Fruit fly (Drosophila melanogaster): Measurements from ENCODE around the gene Sod1.

Gene Sod1

dm6 chr3L:11064689-11065088 lies 48.9 kb downstream of the Sod1 start, which contains the start of the genes CG32075, CG45101 and SuUR (continued):
- TF ChIP-seq CG3407 (GFP tag; optimal IDR thresholded peaks at IDR 0.05) = peak; percentile 64
- no peak for TF ChIP-seq TFAM (GFP tag; optimal IDR thresholded peaks at IDR 0.05)
- TF ChIP-seq BtbVII (GFP tag; optimal IDR thresholded peaks at IDR 0.05) = peak; percentile 13
- peak; percentile 87 to 90 for TF ChIP-seq Pdp1 (GFP tag; optimal IDR thresholded peaks at IDR 0.05)
- peak; percentile 82 for TF ChIP-seq Atf-2 (GFP tag; optimal IDR thresholded peaks at IDR 0.05)
- TF ChIP-seq z (GFP tag; IDR thresholded peaks at IDR 0.05) = no peak
- TF ChIP-seq sima (GFP tag; optimal IDR thresholded peaks at IDR 0.05) = peak; percentile 56
- no peak for TF ChIP-seq ato (GFP tag; IDR thresholded peaks at IDR 0.05; ENCODE audit: partially characterized antibody)
- peak; percentile 86 for TF ChIP-seq Meics (GFP tag; optimal IDR thresholded peaks at IDR 0.05)
- peak; percentile 51 for TF ChIP-seq exex (tag; optimal IDR thresholded peaks at IDR 0.05)
- peak; percentile 62 for TF ChIP-seq CG5953 (GFP tag; IDR thresholded peaks at IDR 0.05)
- TF ChIP-seq croc (GFP tag; conservative IDR thresholded peaks at IDR 0.05) = peak; percentile 74
- TF ChIP-seq CG12155 (GFP tag; optimal IDR thresholded peaks at IDR 0.05) = peak; percentile 89
- peak; percentile 86 for TF ChIP-seq NC2β (GFP tag; optimal IDR thresholded peaks at IDR 0.05)
- TF ChIP-seq Usf (GFP tag; optimal IDR thresholded peaks at IDR 0.05) = peak; percentile 73
- TF ChIP-seq Gug (GFP tag; IDR thresholded peaks at IDR 0.05) = peak; percentile 84
- TF ChIP-seq CG10274 (GFP tag; optimal IDR thresholded peaks at IDR 0.05) = peak; percentile 37
- TF ChIP-seq CG9932 (GFP tag; IDR thresholded peaks at IDR 0.05) = peak; percentile 94
- peak; percentile 84 for TF ChIP-seq CG16863 (GFP tag; optimal IDR thresholded peaks at IDR 0.05)
- peak; percentile 63 for TF ChIP-seq Sry-δ (GFP tag; optimal IDR thresholded peaks at IDR 0.05)
- TF ChIP-seq ara (GFP tag; IDR thresholded peaks at IDR 0.05) = peak; percentile 83
- TF ChIP-seq HmgZ (tag; optimal IDR thresholded peaks at IDR 0.05) = peak; percentile 92
- peak; percentile 88 for TF ChIP-seq sug (tag; optimal IDR thresholded peaks at IDR 0.05)
- peak; percentile 96 for TF ChIP-seq CG10267 (tag; optimal IDR thresholded peaks at IDR 0.05)
- TF ChIP-seq fd3F (GFP tag; optimal IDR thresholded peaks at IDR 0.05) = peak; percentile 81
- peak; percentile 96 for TF ChIP-seq CG2120 (GFP tag; optimal IDR thresholded peaks at IDR 0.05)
- peak; percentile 77 for TF ChIP-seq CG4404 (GFP tag; IDR thresholded peaks at IDR 0.05)
- TF ChIP-seq ewg (GFP tag; optimal IDR thresholded peaks at IDR 0.05) = peak; percentile 76
- TF ChIP-seq zen (tag; optimal IDR thresholded peaks at IDR 0.05) = peak; percentile 83
- peak; percentile 80 for TF ChIP-seq CG32767 (GFP tag; IDR thresholded peaks at IDR 0.05)
- peak; percentile 99 for TF ChIP-seq Ets65A (GFP tag)
- TF ChIP-seq caup (GFP tag; optimal IDR thresholded peaks at IDR 0.05; ENCODE audit: severe bottlenecking) = peak; percentile 86
- TF ChIP-seq Med (GFP tag) = peak; percentile 99
- TF ChIP-seq run (tag; optimal IDR thresholded peaks at IDR 0.05) = peak; percentile 80
- TF ChIP-seq Gsc (GFP tag; IDR thresholded peaks at IDR 0.05) = peak; percentile 39; the same call in 1 of the 2 replicates
- peak; percentile 91 for TF ChIP-seq Dip3 (GFP tag; optimal IDR thresholded peaks at IDR 0.05)
- TF ChIP-seq CG10654 (GFP tag; optimal IDR thresholded peaks at IDR 0.05) = peak; percentile 67
- TF ChIP-seq ken (GFP tag; IDR thresholded peaks at IDR 0.05) = peak; percentile 89
- TF ChIP-seq lab (GFP tag; optimal IDR thresholded peaks at IDR 0.05) = peak; percentile 81
- TF ChIP-seq CG6689 (GFP tag; IDR thresholded peaks at IDR 0.05) = peak; percentile 88
- TF ChIP-seq C15 (GFP tag; IDR thresholded peaks at IDR 0.05) = peak; percentile 86
- peak; percentile 87 for TF ChIP-seq pum (GFP tag; optimal IDR thresholded peaks at IDR 0.05)
- no peak for TF ChIP-seq toy (GFP tag; IDR thresholded peaks at IDR 0.05)
- TF ChIP-seq CG30403 (GFP tag; optimal IDR thresholded peaks at IDR 0.05) = peak; percentile 94
- peak; percentile 72 for TF ChIP-seq twi (tag; optimal IDR thresholded peaks at IDR 0.05)
- peak; percentile 91 to 92 for TF ChIP-seq dpn (GFP tag; optimal IDR thresholded peaks at IDR 0.05)
- peak; percentile 92 for TF ChIP-seq Rfx (GFP tag; IDR thresholded peaks at IDR 0.05)
- TF ChIP-seq gsb-n (tag; optimal IDR thresholded peaks at IDR 0.05) = peak; percentile 74
- peak; percentile 92 for TF ChIP-seq CG14441 (GFP tag; IDR thresholded peaks at IDR 0.05)
- peak; percentile 91 for TF ChIP-seq CG2712 (tag; optimal IDR thresholded peaks at IDR 0.05)
- TF ChIP-seq stc (GFP tag; IDR thresholded peaks at IDR 0.05) = peak; percentile 85
- no peak for TF ChIP-seq fru (optimal IDR thresholded peaks at IDR 0.05)

All from whole organism, embryonic.